Worm (Caenorhabditis elegans) whole organism, L1 larva: ENCODE data around the gene ZK1320.13.

Source experiments
- C04F5.9 ChIP-seq: sonication (generic microtip); optimal IDR thresholded peaks from 2 replicates; lab custom pipeline; 2016; ENCODE audit warnings: missing genetic modification characterization, missing compliant biosample characterization
- C34B4.2 ChIP-seq: sonication (generic microtip); optimal IDR thresholded peaks from 2 replicates; lab custom pipeline; 2017; ENCODE audit warnings: mild to moderate bottlenecking, missing genetic modification characterization, missing compliant biosample characterization
- Y116A8C.19 ChIP-seq: sonication (generic microtip); optimal IDR thresholded peaks from 2 replicates; lab custom pipeline; 2016; ENCODE audit warnings: missing compliant biosample characterization, missing genetic modification characterization, borderline replicate concordance
- aha-1 ChIP-seq: fragments of 150-350 bp; optimal IDR thresholded peaks from 2 replicates; lab custom pipeline; 2014; ENCODE audit warnings: missing biosample characterization, missing genetic modification characterization
- aly-2 ChIP-seq: fragments of 150-350 bp; optimal IDR thresholded peaks from 2 replicates; lab custom pipeline; 2014; ENCODE audit warnings: missing biosample characterization, missing genetic modification characterization
- ama-1 ChIP-seq: fragments of 150-350 bp; optimal IDR thresholded peaks from 2 replicates; lab custom pipeline; 2014
- blmp-1 ChIP-seq: fragments of 150-350 bp; optimal IDR thresholded peaks from 2 replicates; lab custom pipeline; 2014; ENCODE audit warnings: missing biosample characterization, missing genetic modification characterization
- ceh-8 ChIP-seq: fragments of 200-800 bp; sonication (Bioruptor generic); optimal IDR thresholded peaks from 2 replicates; lab custom pipeline; 2018; ENCODE audit warnings: mild to moderate bottlenecking, missing genetic modification characterization, moderate library complexity, missing compliant biosample characterization
- ceh-82 ChIP-seq, 3 experiments: fragments of 150-350 bp in 1 of 3; sonication (generic microtip) in 2 of 3; optimal IDR thresholded peaks; 2 replicates each; lab custom pipeline; 2014 to 2017; ENCODE audit warnings: missing biosample characterization in 3 of 3, missing genetic modification characterization in 3 of 3
- ceh-88 ChIP-seq: fragments of 200-800 bp; sonication (Bioruptor generic); IDR thresholded peaks from 2 replicates; pipeline ENCODE4 v1.3.6; 2022; ENCODE audit warnings: missing genetic modification characterization, missing compliant biosample characterization
- ceh-90 ChIP-seq: sonication (generic microtip); optimal IDR thresholded peaks from 2 replicates; lab custom pipeline; 2016; ENCODE audit warnings: missing genetic modification characterization, missing compliant biosample characterization
- ces-1 ChIP-seq: fragments of 150-350 bp; optimal IDR thresholded peaks from 2 replicates; lab custom pipeline; 2014; ENCODE audit warnings: missing biosample characterization, missing genetic modification reagents, missing genetic modification characterization
- efl-3 ChIP-seq: fragments of 200-800 bp; sonication (Bioruptor generic); optimal IDR thresholded peaks from 2 replicates; lab custom pipeline; 2018; ENCODE audit warnings: mild to moderate bottlenecking, missing genetic modification characterization, missing compliant biosample characterization
- egl-13 ChIP-seq: sonication (generic microtip); optimal IDR thresholded peaks from 2 replicates; lab custom pipeline; 2016; ENCODE audit warnings: missing genotype, missing genetic modification reagents, missing genetic modification characterization, missing compliant biosample characterization
- egl-27 ChIP-seq, 2 experiments: fragments of 150-350 bp in 1 of 2; sonication (generic microtip); optimal IDR thresholded peaks; 3 replicates each; lab custom pipeline; 2017 to 2018; ENCODE audit warnings: missing biosample characterization in 2 of 2, missing genetic modification characterization in 2 of 2, missing genetic modification reagents in 2 of 2
- elt-3 ChIP-seq, 6 experiments: fragments of 150-350 bp in 1 of 6; sonication (generic microtip); optimal IDR thresholded peaks; 2 replicates each; lab custom pipeline; 2017 to 2018; ENCODE audit warnings: missing biosample characterization in 6 of 6, missing genetic modification characterization in 6 of 6, inconsistent platforms in 1 of 6
- fkh-10 ChIP-seq: sonication (generic microtip); optimal IDR thresholded peaks from 2 replicates; lab custom pipeline; 2017; ENCODE audit warnings: missing biosample characterization, missing genetic modification reagents, missing genetic modification characterization
- fkh-4 ChIP-seq: sonication (generic microtip); optimal IDR thresholded peaks from 2 replicates; lab custom pipeline; 2016; ENCODE audit warnings: missing compliant biosample characterization, missing genetic modification characterization, borderline replicate concordance
- fkh-8 ChIP-seq: sonication (generic microtip); optimal IDR thresholded peaks from 2 replicates; lab custom pipeline; 2016; ENCODE audit warnings: mild to moderate bottlenecking, missing genetic modification characterization, missing compliant biosample characterization
- fos-1 ChIP-seq: fragments of 150-350 bp; optimal IDR thresholded peaks from 2 replicates; lab custom pipeline; 2014; ENCODE audit warnings: missing biosample characterization, missing genetic modification characterization
- irx-1 ChIP-seq: sonication (generic microtip); optimal IDR thresholded peaks from 2 replicates; lab custom pipeline; 2016; ENCODE audit warnings: missing genetic modification characterization, missing compliant biosample characterization
- jun-1 ChIP-seq: fragments of 150-350 bp; optimal IDR thresholded peaks from 2 replicates; lab custom pipeline; 2014; ENCODE audit warnings: missing biosample characterization, missing genetic modification reagents, missing genetic modification characterization
- lin-14 ChIP-seq: fragments of 200-800 bp; sonication (Bioruptor generic); optimal IDR thresholded peaks from 2 replicates; lab custom pipeline; 2018; ENCODE audit warnings: mild to moderate bottlenecking, missing genetic modification characterization, moderate library complexity, missing compliant biosample characterization
- lin-15B ChIP-seq: fragments of 150-350 bp; sonication (generic microtip); optimal IDR thresholded peaks from 3 replicates; lab custom pipeline; 2014; ENCODE audit warnings: missing biosample characterization, missing genetic modification characterization
- lin-35 ChIP-seq, 2 experiments: fragments of 150-350 bp; optimal IDR thresholded peaks; 2 replicates each; lab custom pipeline; 2014; ENCODE audit warnings: missing biosample characterization in 2 of 2, missing genetic modification characterization in 2 of 2, missing genetic modification reagents in 2 of 2
- lin-39 ChIP-seq: fragments of 150-350 bp; optimal IDR thresholded peaks from 2 replicates; lab custom pipeline; 2014; ENCODE audit warnings: missing biosample characterization, missing genetic modification reagents, missing genetic modification characterization
- lsy-2 ChIP-seq, 2 experiments: fragments of 150-350 bp; optimal IDR thresholded peaks; 2 replicates each; lab custom pipeline; 2014; ENCODE audit warnings: missing biosample characterization in 2 of 2, missing genetic modification characterization in 2 of 2
- mdl-1 ChIP-seq, 2 experiments: fragments of 150-350 bp; optimal IDR thresholded peaks; 2 replicates each; lab custom pipeline; 2014 to 2017; ENCODE audit warnings: missing biosample characterization in 2 of 2, missing genetic modification characterization in 2 of 2, inconsistent platforms in 1 of 2
- mep-1 ChIP-seq: fragments of 150-350 bp; optimal IDR thresholded peaks from 2 replicates; lab custom pipeline; 2014; ENCODE audit warnings: missing biosample characterization, missing genetic modification characterization
- nhr-12 ChIP-seq: sonication (generic microtip); optimal IDR thresholded peaks from 2 replicates; lab custom pipeline; 2017; ENCODE audit warnings: missing biosample characterization, missing genetic modification characterization
- nhr-19 ChIP-seq: fragments of 200-800 bp; sonication (Bioruptor generic); conservative IDR thresholded peaks from 2 replicates; pipeline ENCODE4 v1.3.6; 2022; ENCODE audit warnings: missing genetic modification characterization, missing compliant biosample characterization
- nhr-237 ChIP-seq: fragments of 150-350 bp; optimal IDR thresholded peaks from 2 replicates; lab custom pipeline; 2014; ENCODE audit warnings: missing biosample characterization, missing genetic modification characterization
- nhr-28 ChIP-seq: fragments of 150-350 bp; optimal IDR thresholded peaks from 2 replicates; lab custom pipeline; 2014; ENCODE audit warnings: missing biosample characterization, missing genetic modification characterization
- nhr-47 ChIP-seq: sonication (generic microtip); optimal IDR thresholded peaks from 2 replicates; lab custom pipeline; 2016; ENCODE audit warnings: mild to moderate bottlenecking, missing genetic modification characterization, moderate library complexity, missing compliant biosample characterization
- nhr-71 ChIP-seq: sonication (generic microtip); optimal IDR thresholded peaks from 2 replicates; lab custom pipeline; 2016; ENCODE audit warnings: mild to moderate bottlenecking, missing genetic modification characterization, moderate library complexity, missing compliant biosample characterization
- nhr-77 ChIP-seq: fragments of 150-350 bp; optimal IDR thresholded peaks from 2 replicates; lab custom pipeline; 2014; ENCODE audit warnings: missing biosample characterization, missing genetic modification characterization
- nhr-90 ChIP-seq: sonication (generic microtip); optimal IDR thresholded peaks from 2 replicates; lab custom pipeline; 2016; ENCODE audit warnings: mild to moderate bottlenecking, missing genetic modification characterization, missing compliant biosample characterization; ENCODE audit not compliant: poor library complexity
- pag-3 ChIP-seq: sonication (generic microtip); optimal IDR thresholded peaks from 2 replicates; lab custom pipeline; 2017; ENCODE audit warnings: missing genetic modification characterization, mild to moderate bottlenecking, missing compliant biosample characterization, antibody characterized with exemption, borderline replicate concordance; ENCODE audit not compliant: insufficient read depth
- skn-1 ChIP-seq: fragments of 150-350 bp; optimal IDR thresholded peaks from 2 replicates; lab custom pipeline; 2014; ENCODE audit warnings: missing biosample characterization, missing genetic modification characterization
- snu-23 ChIP-seq: sonication (generic microtip); optimal IDR thresholded peaks from 2 replicates; lab custom pipeline; 2016; ENCODE audit warnings: missing genetic modification characterization, missing compliant biosample characterization
- sptf-1 ChIP-seq: fragments of 150-350 bp; optimal IDR thresholded peaks from 2 replicates; lab custom pipeline; 2014; ENCODE audit warnings: missing biosample characterization, missing genetic modification characterization
- sup-37 ChIP-seq: fragments of 200-800 bp; sonication (Bioruptor generic); optimal IDR thresholded peaks from 2 replicates; lab custom pipeline; 2018; ENCODE audit warnings: mild to moderate bottlenecking, missing genetic modification characterization, missing compliant biosample characterization
- tbx-2 ChIP-seq: sonication (generic microtip); optimal IDR thresholded peaks from 2 replicates; lab custom pipeline; 2016; ENCODE audit warnings: missing genetic modification characterization, missing compliant biosample characterization
- tlp-1 ChIP-seq: fragments of 150-350 bp; optimal IDR thresholded peaks from 2 replicates; lab custom pipeline; 2014; ENCODE audit warnings: missing biosample characterization, missing genetic modification characterization
- unc-130 ChIP-seq: fragments of 150-350 bp; optimal IDR thresholded peaks from 2 replicates; lab custom pipeline; 2017; ENCODE audit warnings: missing biosample characterization, missing genetic modification characterization, inconsistent platforms
- unc-86 ChIP-seq: sonication (generic microtip); optimal IDR thresholded peaks from 2 replicates; lab custom pipeline; 2016; ENCODE audit warnings: missing genetic modification characterization, missing compliant biosample characterization
- xbp-1 ChIP-seq: sonication (generic microtip); optimal IDR thresholded peaks from 2 replicates; lab custom pipeline; 2016; ENCODE audit warnings: missing genetic modification characterization, missing compliant biosample characterization
- ztf-11 ChIP-seq, 2 experiments: sonication (generic microtip); optimal IDR thresholded peaks; 2 replicates each; lab custom pipeline; 2016 to 2017; ENCODE audit warnings: missing genetic modification characterization in 2 of 2, missing biosample characterization in 1 of 2, missing compliant biosample characterization in 1 of 2
- ztf-4 ChIP-seq: fragments of 150-350 bp; optimal IDR thresholded peaks from 2 replicates; lab custom pipeline; 2014; ENCODE audit warnings: missing biosample characterization, missing genetic modification characterization

The ZK1320.13 gene

DNA sequence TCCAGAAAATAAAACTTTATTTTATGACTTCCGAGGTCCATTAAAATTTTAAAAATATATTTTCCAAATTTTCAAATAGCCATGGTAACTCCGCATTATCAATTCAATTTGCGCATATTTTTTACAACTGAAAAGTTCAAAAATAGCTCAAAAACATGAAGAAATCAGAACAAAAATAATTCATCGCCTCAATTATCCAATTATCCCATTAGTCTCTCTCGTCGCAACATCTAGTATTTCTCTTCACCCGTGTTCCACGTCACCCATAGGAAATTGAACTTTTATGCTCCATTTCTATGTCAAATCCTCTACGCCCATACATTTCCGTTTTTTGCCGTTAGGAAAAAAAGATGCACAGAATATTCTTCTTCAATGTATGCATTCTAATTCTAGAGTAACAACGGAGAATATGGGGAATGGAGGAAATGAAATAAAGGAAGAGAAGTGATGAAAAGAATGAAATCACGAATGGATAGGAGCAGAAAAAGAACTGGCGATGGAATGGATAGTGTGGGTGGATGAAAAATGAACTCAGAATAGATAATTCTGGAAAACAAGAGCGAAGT is 9.6 kb downstream of the ZK1320.13 start:
- TF ChIP-seq fkh-10 (GFP tag; lab: Kevin White, UChicago) (peak; percentile 98), skn-1 (tag; lab: Kevin White, UChicago) (no peak), sptf-1 (tag; lab: Kevin White, UChicago) (no peak), nhr-47 (tag; lab: Kevin White, UChicago) (peak; percentile 24), lin-35 (GFP tag; optimal IDR thresholded peaks at IDR 0.05; lab: Kevin White, UChicago) (no peak), unc-86 (tag; lab: Kevin White, UChicago) (peak; percentile 39), fkh-4 (tag; lab: Kevin White, UChicago) (no peak), egl-27 (tag; optimal IDR thresholded peaks at IDR 0.05; lab: Kevin White, UChicago) (no peak), mdl-1 (tag; optimal IDR thresholded peaks at IDR 0.05; lab: Kevin White, UChicago) (no peak), lin-39 (no peak), aha-1 (no peak), nhr-90 (tag; lab: Kevin White, UChicago) (no peak), C04F5.9 (tag; lab: Kevin White, UChicago) (no peak), aly-2 (tag; lab: Kevin White, UChicago) (no peak), elt-3 (tag; optimal IDR thresholded peaks at IDR 0.05; lab: Kevin White, UChicago) (no peak), nhr-12 (tag; lab: Kevin White, UChicago) (no peak), snu-23 (GFP tag; lab: Kevin White, UChicago) (no peak), ztf-4 (no peak), xbp-1 (tag; lab: Kevin White, UChicago) (no peak), efl-3 (GFP tag; lab: Kevin White, UChicago) (no peak), tlp-1 (tag; lab: Kevin White, UChicago) (no peak), egl-13 (tag; lab: Kevin White, UChicago) (peak; percentile 7), ces-1 (GFP tag; lab: Kevin White, UChicago) (peak; percentile 18), ama-1 (lab: Kevin White, UChicago) (no peak), irx-1 (peak; percentile 9), ztf-11 (tag; optimal IDR thresholded peaks at IDR 0.05; lab: Kevin White, UChicago) (no peak), ceh-90 (tag; lab: Kevin White, UChicago) (no peak), unc-130 (no peak), pag-3 (tag; lab: Kevin White, UChicago) (no peak), Y116A8C.19 (tag; lab: Kevin White, UChicago) (no peak), nhr-237 (tag; lab: Kevin White, UChicago) (no peak), ceh-88 (no peak), nhr-28 (tag; lab: Kevin White, UChicago) (no peak), ceh-8 (GFP tag; lab: Kevin White, UChicago) (peak; percentile 96), sup-37 (GFP tag; lab: Kevin White, UChicago) (no peak), fkh-8 (tag; lab: Kevin White, UChicago) (no peak), nhr-71 (peak; percentile 28), fos-1 (no peak), nhr-19 (no peak), lsy-2 (tag; optimal IDR thresholded peaks at IDR 0.05; lab: Kevin White, UChicago) (peak in 1 of 2 experiments; percentile 30), tbx-2 (tag; lab: Kevin White, UChicago) (no peak), mep-1 (tag; lab: Kevin White, UChicago) (no peak), blmp-1 (tag; lab: Kevin White, UChicago) (no peak), lin-14 (GFP tag; lab: Kevin White, UChicago) (peak; percentile 79), nhr-77 (tag; lab: Kevin White, UChicago) (no peak), jun-1 (tag; lab: Kevin White, UChicago) (no peak), lin-15B (tag; lab: Kevin White, UChicago) (no peak), C34B4.2 (no peak), ceh-82 (tag; optimal IDR thresholded peaks at IDR 0.05; lab: Kevin White, UChicago) (no peak)
- TF ChIP-seq, all 84 proteins: peak for 10
